Worm (Caenorhabditis elegans) whole organism, L4 larva: ENCODE results near the gene sra-12.

Experiments
- F10B5.3 ChIP-seq: sonication (generic microtip); optimal IDR thresholded peaks from 2 replicates; lab custom pipeline; 2016; ENCODE audit warnings: mild to moderate bottlenecking, missing genetic modification characterization, missing compliant biosample characterization
- F49E8.2 ChIP-seq: sonication (generic microtip); optimal IDR thresholded peaks from 2 replicates; lab custom pipeline; 2016; ENCODE audit warnings: missing compliant biosample characterization, mild to moderate bottlenecking, missing genetic modification characterization, borderline replicate concordance
- Y48G9A.11 ChIP-seq: fragments of 200-800 bp; sonication (Bioruptor generic); IDR thresholded peaks from 2 replicates; pipeline ENCODE4 v1.3.6; 2022; ENCODE audit warnings: missing genetic modification reagents, missing genetic modification characterization, missing compliant biosample characterization
- Y5F2A.4 ChIP-seq: fragments of 200-800 bp; sonication (Bioruptor generic); optimal IDR thresholded peaks from 2 replicates; lab custom pipeline; 2018; ENCODE audit warnings: mild to moderate bottlenecking, missing genetic modification characterization, missing compliant biosample characterization
- aly-2 ChIP-seq: sonication (generic microtip); optimal IDR thresholded peaks from 2 replicates; lab custom pipeline; 2018; ENCODE audit warnings: missing biosample characterization, missing genetic modification characterization
- ama-1 ChIP-seq: fragments of 150-350 bp; optimal IDR thresholded peaks from 2 replicates; lab custom pipeline; 2014; ENCODE audit warnings: inconsistent platforms, mixed read lengths
- arid-1 ChIP-seq: fragments of 200-800 bp; sonication (Bioruptor generic); conservative IDR thresholded peaks from 2 replicates; pipeline ENCODE4 v1.3.6; 2022; ENCODE audit warnings: missing genetic modification reagents, missing genetic modification characterization, missing compliant biosample characterization
- ceh-28 ChIP-seq: fragments of 150-350 bp; optimal IDR thresholded peaks from 2 replicates; lab custom pipeline; 2014; ENCODE audit warnings: missing biosample characterization, missing genetic modification reagents, missing genetic modification characterization
- ceh-62 ChIP-seq: sonication (generic microtip); optimal IDR thresholded peaks from 2 replicates; lab custom pipeline; 2017; ENCODE audit warnings: missing biosample characterization, missing genetic modification characterization
- ceh-82 ChIP-seq: sonication (generic microtip); optimal IDR thresholded peaks from 2 replicates; lab custom pipeline; 2017; ENCODE audit warnings: missing biosample characterization, missing genetic modification characterization
- daf-12 ChIP-seq: fragments of 150-350 bp; optimal IDR thresholded peaks from 2 replicates; lab custom pipeline; 2014; ENCODE audit warnings: missing biosample characterization, missing genetic modification reagents, missing genetic modification characterization
- daf-8 ChIP-seq: fragments of 200-800 bp; sonication (Bioruptor generic); IDR thresholded peaks from 2 replicates; pipeline ENCODE4 v1.3.6; 2022; ENCODE audit warnings: missing genetic modification characterization, missing compliant biosample characterization
- dmd-6 ChIP-seq: fragments of 200-800 bp; sonication (Bioruptor generic); IDR thresholded peaks from 2 replicates; pipeline ENCODE4 v1.3.6; 2022; ENCODE audit warnings: missing genetic modification reagents, missing genetic modification characterization, missing compliant biosample characterization
- dmd-9 ChIP-seq: fragments of 200-800 bp; sonication (Bioruptor generic); IDR thresholded peaks from 2 replicates; pipeline ENCODE4 v1.3.6; 2022; ENCODE audit warnings: missing genetic modification reagents, missing genetic modification characterization, missing compliant biosample characterization
- egl-27 ChIP-seq: sonication (generic microtip); optimal IDR thresholded peaks from 3 replicates; lab custom pipeline; 2017; ENCODE audit warnings: missing biosample characterization, missing genetic modification reagents, missing genetic modification characterization
- egl-43 ChIP-seq: fragments of 200-800 bp; sonication (Bioruptor generic); IDR thresholded peaks from 2 replicates; pipeline ENCODE4 v1.3.6; 2022; ENCODE audit warnings: missing genetic modification reagents, missing genetic modification characterization, missing compliant biosample characterization
- hif-1 ChIP-seq, 2 experiments: sonication (generic microtip); optimal IDR thresholded peaks; 2 replicates each; lab custom pipeline; 2016 to 2017; ENCODE audit warnings: missing compliant biosample characterization in 2 of 2, missing genetic modification characterization in 2 of 2, missing genetic modification reagents in 2 of 2, missing genotype in 2 of 2, mild to moderate bottlenecking in 1 of 2
- hlh-30 ChIP-seq: sonication (generic microtip); optimal IDR thresholded peaks from 2 replicates; lab custom pipeline; 2017; ENCODE audit warnings: antibody characterized with exemption, mild to moderate bottlenecking, missing genetic modification characterization, missing compliant biosample characterization; ENCODE audit not compliant: insufficient read depth
- lim-7 ChIP-seq: fragments of 200-800 bp; sonication (Bioruptor generic); IDR thresholded peaks from 2 replicates; pipeline ENCODE4 v1.3.6; 2022; ENCODE audit warnings: missing genetic modification characterization, missing compliant biosample characterization
- lin-13 ChIP-seq: fragments of 150-350 bp; optimal IDR thresholded peaks from 2 replicates; lab custom pipeline; 2014; ENCODE audit warnings: missing biosample characterization, missing genetic modification reagents, missing genetic modification characterization
- lin-29 ChIP-seq: fragments of 200-800 bp; sonication (Bioruptor generic); IDR thresholded peaks from 2 replicates; pipeline ENCODE4 v1.3.6; 2022; ENCODE audit warnings: missing genetic modification reagents, missing genetic modification characterization, missing compliant biosample characterization
- lin-38 ChIP-seq: fragments of 200-800 bp; sonication (Bioruptor generic); IDR thresholded peaks from 2 replicates; pipeline ENCODE4 v1.3.6; 2022; ENCODE audit warnings: missing genetic modification reagents, missing genetic modification characterization, missing compliant biosample characterization
- mep-1 ChIP-seq: fragments of 150-350 bp; sonication (generic microtip); optimal IDR thresholded peaks from 3 replicates; lab custom pipeline; 2014; ENCODE audit warnings: missing biosample characterization, missing genetic modification characterization
- mes-2 ChIP-seq: sonication (generic microtip); optimal IDR thresholded peaks from 2 replicates; lab custom pipeline; 2016; ENCODE audit warnings: missing genotype, mild to moderate bottlenecking, missing genetic modification characterization, missing compliant biosample characterization; ENCODE audit not compliant: poor library complexity, severe bottlenecking
- nhr-111 ChIP-seq: fragments of 200-800 bp; sonication (Bioruptor generic); optimal IDR thresholded peaks from 2 replicates; lab custom pipeline; 2018; ENCODE audit warnings: mild to moderate bottlenecking, missing genetic modification characterization, missing compliant biosample characterization
- nhr-42 ChIP-seq: fragments of 200-800 bp; sonication (Bioruptor generic); IDR thresholded peaks from 2 replicates; pipeline ENCODE4 v1.3.6; 2022; ENCODE audit warnings: missing genetic modification characterization, missing compliant biosample characterization
- nhr-77 ChIP-seq: fragments of 150-350 bp; optimal IDR thresholded peaks from 2 replicates; lab custom pipeline; 2014; ENCODE audit warnings: missing biosample characterization, missing genetic modification characterization
- set-16 ChIP-seq: fragments of 200-800 bp; sonication (Bioruptor generic); IDR thresholded peaks from 2 replicates; pipeline ENCODE4 v1.3.6; 2022; ENCODE audit warnings: missing genetic modification reagents, missing genetic modification characterization, missing compliant biosample characterization
- tra-1 ChIP-seq: fragments of 200-800 bp; sonication (Bioruptor generic); IDR thresholded peaks from 2 replicates; pipeline ENCODE4 v1.3.6; 2022; ENCODE audit warnings: missing genetic modification reagents, missing genetic modification characterization, missing compliant biosample characterization
- unc-130 ChIP-seq: sonication (generic microtip); optimal IDR thresholded peaks from 2 replicates; lab custom pipeline; 2016; ENCODE audit warnings: missing genetic modification reagents, missing genetic modification characterization, missing compliant biosample characterization
- unc-62 ChIP-seq, 3 experiments: fragments of 150-350 bp in 1 of 3; sonication (generic microtip); optimal IDR thresholded peaks in 2 of 3; peaks in 1 of 3; 1 replicate in 1 of 3; 2 replicates in 2 of 3; lab custom pipeline; 2014 to 2017; ENCODE audit warnings: missing biosample characterization in 3 of 3, missing genetic modification characterization in 3 of 3, missing genetic modification reagents in 3 of 3, missing genotype in 1 of 3
- zag-1 ChIP-seq: fragments of 150-350 bp; optimal IDR thresholded peaks from 2 replicates; lab custom pipeline; 2014; ENCODE audit warnings: missing biosample characterization, missing genetic modification characterization
- zfp-2 ChIP-seq: sonication (generic microtip); optimal IDR thresholded peaks from 2 replicates; lab custom pipeline; 2016; ENCODE audit warnings: mild to moderate bottlenecking, missing genetic modification characterization, missing compliant biosample characterization
- zip-2 ChIP-seq: fragments of 150-350 bp; optimal IDR thresholded peaks from 2 replicates; lab custom pipeline; 2014; ENCODE audit warnings: missing biosample characterization, missing genetic modification characterization

Gene sra-12

DNA sequence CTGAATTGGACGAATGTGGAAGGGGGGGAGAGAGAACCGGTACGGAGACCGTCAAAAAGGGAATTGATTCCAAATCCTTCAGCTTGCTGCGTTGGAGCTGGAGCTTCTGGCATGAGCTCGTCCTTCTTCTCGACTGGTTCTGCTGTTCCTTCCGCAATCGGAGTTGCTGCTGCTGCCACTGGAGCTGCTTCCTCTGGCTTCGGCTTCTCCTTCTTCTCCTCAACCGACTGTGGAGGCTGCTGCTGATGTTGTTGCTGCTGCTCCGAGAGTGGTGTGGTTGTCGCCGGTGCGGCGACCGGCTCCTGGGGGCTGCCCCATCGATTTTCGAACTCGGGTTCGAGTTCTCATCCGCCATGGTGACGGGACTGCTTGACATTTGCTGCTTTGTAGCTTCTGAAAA lies 30.5 kb upstream of the sra-12 start, which contains the start of gene R03D7.2:
TSS of gene R03D7.2 (minus strand) at position 399 of the 400 bp plus-strand sequence.
- TF ChIP-seq F10B5.3 (tag; lab: Kevin White, UChicago): no peak
- TF ChIP-seq egl-27 (tag; lab: Kevin White, UChicago): no peak
- TF ChIP-seq ama-1 (lab: Kevin White, UChicago): no peak
- TF ChIP-seq aly-2 (tag; lab: Kevin White, UChicago): no peak
- no peak for TF ChIP-seq ceh-82 (tag; lab: Kevin White, UChicago)
- peak; percentile 95 for TF ChIP-seq set-16 (GFP tag; lab: Robert Waterston, UW)
- 0 out of 2 replicates have a peak, but pooled peaks have one; percentile 33 for TF ChIP-seq egl-43 (GFP tag; lab: Robert Waterston, UW)
- no peak for TF ChIP-seq daf-8 (GFP tag; lab: Robert Waterston, UW)
- TF ChIP-seq ceh-62 (tag; lab: Kevin White, UChicago): no peak
- TF ChIP-seq lim-7 (GFP tag; lab: Robert Waterston, UW): 0 out of 2 replicates have a peak, but pooled peaks have one; percentile 12
- no peak for TF ChIP-seq ceh-28 (tag; lab: Kevin White, UChicago)
- no peak for TF ChIP-seq hif-1 (tag; optimal IDR thresholded peaks at IDR 0.05; lab: Kevin White, UChicago)
- TF ChIP-seq Y5F2A.4: no peak
- no peak for TF ChIP-seq nhr-77
- TF ChIP-seq daf-12: no peak

DNA sequence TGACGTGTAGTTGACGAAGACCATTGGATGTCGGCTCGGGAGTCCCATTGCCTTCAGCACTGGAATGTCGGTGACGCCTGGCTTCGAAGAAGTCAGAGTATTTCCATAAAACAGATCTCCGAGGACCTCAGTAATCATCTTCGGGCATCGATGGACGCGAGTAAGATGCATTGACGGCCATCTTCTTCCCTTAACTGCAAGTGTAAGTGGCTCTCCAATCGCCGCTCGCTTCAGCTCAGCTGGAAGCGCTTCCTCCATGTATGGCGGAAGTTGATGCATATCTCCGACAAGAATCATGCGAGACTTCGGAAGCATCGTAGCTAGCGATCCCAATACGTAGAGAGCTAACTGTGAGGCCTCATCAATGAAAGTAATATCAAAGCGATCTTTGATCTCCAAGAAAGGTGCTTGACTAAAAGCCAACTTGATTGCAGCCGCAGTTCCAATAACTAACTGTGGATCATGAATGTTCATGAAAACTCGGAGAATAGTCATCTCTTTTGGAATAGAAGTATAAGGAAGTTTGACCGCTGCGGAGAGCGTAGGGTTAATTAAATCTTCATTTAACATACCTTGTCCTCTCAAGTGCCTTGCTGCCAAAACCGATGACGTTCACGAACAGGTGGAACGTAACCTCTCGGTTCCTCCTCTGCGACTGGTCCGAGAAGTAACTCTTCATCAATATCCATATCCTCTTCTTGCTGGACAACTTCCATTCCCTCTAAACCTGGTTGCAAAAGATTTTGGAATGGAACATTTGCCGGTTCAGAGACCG lies 29.9 kb upstream of the sra-12 start:
- TF ChIP-seq lin-29 (GFP tag; lab: Robert Waterston, UW) (no peak), dmd-6 (GFP tag; lab: Robert Waterston, UW) (no peak), mep-1 (tag; lab: Kevin White, UChicago) (no peak), unc-62 (GFP tag; optimal IDR thresholded peaks at IDR 0.05 in 1 of 2; lab: Kevin White, UChicago) (peak in 1 of 2 experiments; percentile 20), unc-62 (tag; optimal IDR thresholded peaks at IDR 0.05; lab: Kevin White, UChicago) (no peak), zfp-2 (tag; lab: Kevin White, UChicago) (no peak), lin-13 (peak; percentile 13), dmd-9 (GFP tag; lab: Robert Waterston, UW) (no peak), daf-12 (no peak), set-16 (GFP tag; lab: Robert Waterston, UW) (peak; percentile 19; the same call in 1 of the 2 replicates), arid-1 (GFP tag; lab: Robert Waterston, UW) (0 out of 2 replicates have a peak, but pooled peaks have one; percentile 8), hlh-30 (no peak), F49E8.2 (tag; lab: Kevin White, UChicago) (peak; percentile 25), unc-130 (GFP tag; lab: Kevin White, UChicago) (no peak), zip-2 (tag; lab: Kevin White, UChicago) (no peak), nhr-42 (GFP tag; lab: Robert Waterston, UW) (no peak), zag-1 (tag; lab: Kevin White, UChicago) (no peak), lin-38 (peak; percentile 60), nhr-111 (GFP tag; lab: Kevin White, UChicago) (no peak), tra-1 (GFP tag; lab: Robert Waterston, UW) (no peak), mes-2 (tag; lab: Kevin White, UChicago) (no peak)

DNA sequence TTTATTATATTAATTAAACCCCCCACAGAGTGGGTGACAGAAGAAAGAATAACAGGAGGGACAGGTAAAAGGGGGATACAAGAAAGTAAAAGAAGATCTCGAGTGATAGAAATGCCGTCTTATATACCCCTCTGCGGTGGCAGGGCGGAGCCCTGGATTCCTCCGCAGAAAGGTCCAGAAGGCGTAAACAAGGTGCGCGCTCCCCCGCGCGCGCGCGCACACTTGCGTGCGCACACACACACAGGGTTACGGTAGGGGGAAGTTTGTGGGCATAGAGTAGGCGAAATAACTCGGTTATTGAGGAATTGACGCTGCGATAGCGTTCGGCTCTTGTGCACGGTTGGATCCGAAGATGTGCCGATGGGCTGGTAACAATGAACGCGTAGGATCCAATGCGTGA lies 28.4 kb upstream of the sra-12 start:
- 0 out of 2 replicates have a peak, but pooled peaks have one; percentile 6 for TF ChIP-seq Y48G9A.11 (GFP tag; lab: Robert Waterston, UW)
- peak; percentile 62; the same call in 1 of the 2 replicates for TF ChIP-seq egl-43 (GFP tag; lab: Robert Waterston, UW)
- peak; percentile 96 for TF ChIP-seq set-16 (GFP tag; lab: Robert Waterston, UW)
